Fruit fly (Drosophila melanogaster) whole organism, prepupa: ENCODE data around the gene CG42658.

Experiments
- CG1621 ChIP-seq: fragments of 200-800 bp; sonication (Bioruptor generic); optimal IDR thresholded peaks from 3 replicates; lab custom pipeline; 2018; ENCODE audit warnings: missing biosample characterization, mild to moderate bottlenecking, missing genetic modification characterization
- CG32006 ChIP-seq: fragments of 200-800 bp; sonication (Bioruptor generic); optimal IDR thresholded peaks from 3 replicates; lab custom pipeline; 2017; ENCODE audit warnings: missing biosample characterization, mild to moderate bottlenecking, missing genetic modification characterization
- CG6276 ChIP-seq: fragments of 200-800 bp; sonication (Bioruptor generic); optimal IDR thresholded peaks from 2 replicates; lab custom pipeline; 2017; ENCODE audit warnings: missing biosample characterization, mild to moderate bottlenecking, missing genetic modification characterization
- Eip78C ChIP-seq: fragments of 200-800 bp; sonication (Bioruptor generic); peaks from one replicate; lab custom pipeline; 2016; ENCODE audit warnings: missing biosample characterization, missing genetic modification characterization
- Eip93F ChIP-seq: fragments of 200-800 bp; sonication (Bioruptor generic); optimal IDR thresholded peaks from 2 replicates; lab custom pipeline; 2016; ENCODE audit warnings: missing biosample characterization, mild to moderate bottlenecking, missing genetic modification characterization
- Hr4 ChIP-seq: fragments of 200-800 bp; sonication (Bioruptor generic); optimal IDR thresholded peaks from 3 replicates; lab custom pipeline; 2016; ENCODE audit warnings: missing biosample characterization, missing genetic modification characterization
- cyc ChIP-seq: fragments of 200-800 bp; sonication (Bioruptor generic); optimal IDR thresholded peaks from 3 replicates; lab custom pipeline; 2016; ENCODE audit warnings: missing biosample characterization, missing genetic modification characterization
- fd59A ChIP-seq: fragments of 200-800 bp; sonication (Bioruptor generic); optimal IDR thresholded peaks from 2 replicates; lab custom pipeline; 2017; ENCODE audit warnings: missing biosample characterization, mild to moderate bottlenecking, missing genetic modification characterization, missing genetic modification reagents
- ss ChIP-seq, 2 experiments: fragments of 200-800 bp; sonication (Bioruptor generic); optimal IDR thresholded peaks; 2 replicates in 1 of 2; 3 replicates in 1 of 2; lab custom pipeline; 2017 to 2018; ENCODE audit warnings: mild to moderate bottlenecking in 2 of 2, missing biosample characterization in 2 of 2, missing genetic modification characterization in 2 of 2, moderate library complexity in 1 of 2

dm6 chr2L:2242783-2243182, 44.9 kb downstream of the CG42658 start:
- TF ChIP-seq Hr4 (GFP tag; lab: Kevin White, UChicago) (no peak), ss (GFP tag; optimal IDR thresholded peaks at IDR 0.05; lab: Kevin White, UChicago) (no peak), cyc (GFP tag; lab: Kevin White, UChicago) (no peak), Eip78C (GFP tag; lab: Kevin White, UChicago) (no peak), CG1621 (tag; lab: Kevin White, UChicago) (no peak), fd59A (no peak), CG6276 (GFP tag; lab: Kevin White, UChicago) (no peak), CG32006 (no peak), Eip93F (GFP tag; lab: Kevin White, UChicago) (no peak)
